Worm (Caenorhabditis elegans): Measurements from ENCODE around the gene R10E4.11.

Gene R10E4.11

ce11 chrIII:4271059-4271458 lies 29.8 kb downstream of the R10E4.11 start:
- TF ChIP-seq dpl-1 (GFP tag; optimal IDR thresholded peaks at IDR 0.05) (no peak), egl-18 (GFP tag; IDR thresholded peaks at IDR 0.05) (no peak), snpc-3.4 (tag; optimal IDR thresholded peaks at IDR 0.05) (no peak), F52B5.7 (tag; optimal IDR thresholded peaks at IDR 0.05) (no peak), madf-8 (GFP tag; conservative IDR thresholded peaks at IDR 0.05) (no peak), dox-1 (GFP tag; IDR thresholded peaks at IDR 0.05) (no peak), cebp-1 (GFP tag; IDR thresholded peaks at IDR 0.05) (no peak), cebp-1 (tag; optimal IDR thresholded peaks at IDR 0.05) (no peak), die-1 (tag; optimal IDR thresholded peaks at IDR 0.05) (no peak), F39B2.1 (GFP tag; IDR thresholded peaks at IDR 0.05) (no peak)

ce11 chrIII:4269220-4269935 lies 31.5 kb downstream of the R10E4.11 start, which contains the start of the genes sftb-1 and R10E4.1:
Gene sftb-1, minus strand, starts transcription at chrIII:4269270.
Gene R10E4.1, plus strand, starts transcription at chrIII:4269743.
- TF ChIP-seq repo-1 (tag; optimal IDR thresholded peaks at IDR 0.05) (peak; percentile 15), F55B11.4 (tag; optimal IDR thresholded peaks at IDR 0.05; ENCODE audit: borderline replicate concordance, insufficient read depth) (no peak), dox-1 (GFP tag; IDR thresholded peaks at IDR 0.05) (peak; percentile 74), F33H1.4 (GFP tag; IDR thresholded peaks at IDR 0.05) (peak; percentile 38), chd-7 (tag; optimal IDR thresholded peaks at IDR 0.05) (no peak), snpc-4 (GFP tag; optimal IDR thresholded peaks at IDR 0.05) (peak; percentile 14), snpc-4 (tag; optimal IDR thresholded peaks at IDR 0.05) (peak in 3 of 4 experiments; percentile 24 to 40 (median 37)), lir-1 (GFP tag; conservative IDR thresholded peaks at IDR 0.05) (no peak), ceh-40 (GFP tag; IDR thresholded peaks at IDR 0.05) (no peak), attf-5 (GFP tag; optimal IDR thresholded peaks at IDR 0.05) (peak; percentile 36), madf-6 (GFP tag; IDR thresholded peaks at IDR 0.05) (peak; percentile 63), ztf-22 (GFP tag; optimal IDR thresholded peaks at IDR 0.05) (no peak), lsl-1 (GFP tag; optimal IDR thresholded peaks at IDR 0.05) (peak; percentile 31), F37B4.10 (GFP tag; IDR thresholded peaks at IDR 0.05) (no peak), ztf-25 (GFP tag; IDR thresholded peaks at IDR 0.05) (no peak), C06A6.2 (GFP tag; conservative IDR thresholded peaks at IDR 0.05) (0 out of 2 replicates have a peak, but pooled peaks have one; percentile 29), B0336.3 (GFP tag; IDR thresholded peaks at IDR 0.05) (peak; percentile 41; the same call in 1 of the 2 replicates), lin-40 (tag; optimal IDR thresholded peaks at IDR 0.05) (peak; percentile 64), cebp-1 (GFP tag; IDR thresholded peaks at IDR 0.05) (no peak), cebp-1 (tag; optimal IDR thresholded peaks at IDR 0.05) (peak; percentile 61), mel-28 (tag; optimal IDR thresholded peaks at IDR 0.05; ENCODE audit: borderline replicate concordance) (no peak), D2030.7 (GFP tag; IDR thresholded peaks at IDR 0.05) (0 out of 2 replicates have a peak, but pooled peaks have one; percentile 12), lsy-27 (tag; optimal IDR thresholded peaks at IDR 0.05; ENCODE audit: borderline replicate concordance, insufficient read depth) (peak; percentile 5), rcor-1 (GFP tag; IDR thresholded peaks at IDR 0.05) (peak; percentile 40; the same call in 1 of the 2 replicates), tbp1 (GFP tag; optimal IDR thresholded peaks at IDR 0.05) (peak; percentile 39), lin-35 (GFP tag; optimal IDR thresholded peaks at IDR 0.05) (peak in 1 of 3 experiments; percentile 66), nhr-80 (tag; optimal IDR thresholded peaks at IDR 0.05) (peak; percentile 23), aptf-2 (GFP tag; conservative IDR thresholded peaks at IDR 0.05) (no peak), dpl-1 (GFP tag; optimal IDR thresholded peaks at IDR 0.05) (peak; percentile 44), nhr-27 (tag; optimal IDR thresholded peaks at IDR 0.05) (no peak), mcd-1 (GFP tag; IDR thresholded peaks at IDR 0.05) (peak; percentile 75), attf-6 (GFP tag; IDR thresholded peaks at IDR 0.05) (no peak), zfh-2 (GFP tag; conservative IDR thresholded peaks at IDR 0.05) (no peak), attf-3 (GFP tag; conservative IDR thresholded peaks at IDR 0.05) (no peak), hmg-1.2 (GFP tag; IDR thresholded peaks at IDR 0.05) (0 out of 2 replicates have a peak, but pooled peaks have one; percentile 13), F23B12.7 (tag; optimal IDR thresholded peaks at IDR 0.05; ENCODE audit: insufficient read depth) (peak; percentile 27), ztf-18 (tag; optimal IDR thresholded peaks at IDR 0.05) (peak; percentile 94), ztf-26 (tag; optimal IDR thresholded peaks at IDR 0.05) (no peak), lin-54 (GFP tag; optimal IDR thresholded peaks at IDR 0.05) (peak; percentile 59)

All from whole organism, young adult.